Worm (Caenorhabditis elegans): ENCODE results near the gene cid-1.

ce11 chrIII:5181217-5181616 lies 7.5 kb downstream of the cid-1 start:
- TF ChIP-seq elt-2 (tag; optimal IDR thresholded peaks at IDR 0.05), result no peak
- TF ChIP-seq pha-4 (tag; optimal IDR thresholded peaks at IDR 0.05), result no peak
- TF ChIP-seq ztf-4 (tag; optimal IDR thresholded peaks at IDR 0.05), result no peak

Measured in whole organism, L3 larva.